Fruit fly (Drosophila melanogaster): ENCODE measurements around the gene BRWD3.
A peak's percentile ranks its signal among the peaks of the same experiment; 100 is the strongest.

DNA sequence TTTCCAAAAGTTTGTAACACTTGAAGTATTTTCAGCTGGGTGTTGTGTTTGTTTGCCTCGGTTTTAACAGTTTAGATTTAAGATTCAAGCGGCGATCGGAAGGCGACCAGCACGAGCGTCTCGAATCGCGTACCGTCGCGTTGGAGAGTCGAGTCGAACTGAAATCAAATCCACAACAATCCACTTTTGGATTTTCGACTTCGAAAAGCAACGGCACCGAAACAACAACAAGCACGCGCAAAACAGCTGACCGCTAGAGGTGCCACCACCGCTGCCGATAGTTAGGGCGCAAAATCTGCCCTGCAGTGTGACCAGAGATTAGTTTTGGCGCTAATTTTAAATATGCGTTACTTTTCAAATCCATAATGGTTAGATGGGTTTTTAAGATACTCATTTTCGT lies 47.7 kb upstream of the BRWD3 start, which contains the start of gene jar:
- TF ChIP-seq gl (tag; optimal IDR thresholded peaks at IDR 0.05) (peak; percentile 25), Pif1B (GFP tag; optimal IDR thresholded peaks at IDR 0.05) (no peak), CG32121 (GFP tag; IDR thresholded peaks at IDR 0.05) (peak; percentile 27; the same call in 1 of the 2 replicates), Ets98B (GFP tag; IDR thresholded peaks at IDR 0.05) (peak; percentile 49; the same call in 1 of the 2 replicates), CG13204 (GFP tag; optimal IDR thresholded peaks at IDR 0.05) (peak; percentile 12), CG14655 (GFP tag; optimal IDR thresholded peaks at IDR 0.05) (no peak), CG8301 (tag; optimal IDR thresholded peaks at IDR 0.05) (no peak), rn (GFP tag; IDR thresholded peaks at IDR 0.05) (no peak)

Measured in whole organism, pupa.